Fruit fly (Drosophila melanogaster) whole organism, adult: Measurements from ENCODE around the gene Lk.
A peak's percentile ranks its signal among the peaks of the same experiment; 100 is the strongest.

ENCODE experiments used
- CG12768 ChIP-seq: fragments of 200-800 bp; sonication (Bioruptor generic); optimal IDR thresholded peaks from 2 replicates; lab custom pipeline; 2017; ENCODE audit warnings: missing biosample characterization, missing genetic modification characterization, mild to moderate bottlenecking, moderate library complexity, missing genetic modification reagents
- CG1620 ChIP-seq: fragments of 200-800 bp; sonication (Bioruptor generic); optimal IDR thresholded peaks from 2 replicates; lab custom pipeline; 2016; ENCODE audit warnings: missing biosample characterization, missing genetic modification characterization
- CG33017 ChIP-seq: fragments of 200-800 bp; sonication (Bioruptor generic); optimal IDR thresholded peaks from 2 replicates; lab custom pipeline; 2018; ENCODE audit warnings: missing biosample characterization, mild to moderate bottlenecking, missing genetic modification characterization, moderate library complexity
- CG5204 ChIP-seq: fragments of 200-800 bp; sonication (Bioruptor generic); optimal IDR thresholded peaks from 2 replicates; lab custom pipeline; 2016; ENCODE audit warnings: missing biosample characterization, missing genetic modification characterization
- CG7101 ChIP-seq: fragments of 200-800 bp; sonication (Bioruptor generic); optimal IDR thresholded peaks from 2 replicates; lab custom pipeline; 2018; ENCODE audit warnings: missing biosample characterization, mild to moderate bottlenecking, missing genetic modification characterization, moderate library complexity
- kay ChIP-seq: fragments of 200-800 bp; sonication (Bioruptor generic); peaks from one replicate; lab custom pipeline; 2016; ENCODE audit warnings: missing biosample characterization, missing genetic modification characterization, borderline replicate concordance
- pad ChIP-seq: fragments of 200-800 bp; sonication (Bioruptor generic); optimal IDR thresholded peaks from 3 replicates; lab custom pipeline; 2017; ENCODE audit warnings: missing biosample characterization, missing genetic modification characterization, mild to moderate bottlenecking, moderate library complexity, missing genetic modification reagents

DNA sequence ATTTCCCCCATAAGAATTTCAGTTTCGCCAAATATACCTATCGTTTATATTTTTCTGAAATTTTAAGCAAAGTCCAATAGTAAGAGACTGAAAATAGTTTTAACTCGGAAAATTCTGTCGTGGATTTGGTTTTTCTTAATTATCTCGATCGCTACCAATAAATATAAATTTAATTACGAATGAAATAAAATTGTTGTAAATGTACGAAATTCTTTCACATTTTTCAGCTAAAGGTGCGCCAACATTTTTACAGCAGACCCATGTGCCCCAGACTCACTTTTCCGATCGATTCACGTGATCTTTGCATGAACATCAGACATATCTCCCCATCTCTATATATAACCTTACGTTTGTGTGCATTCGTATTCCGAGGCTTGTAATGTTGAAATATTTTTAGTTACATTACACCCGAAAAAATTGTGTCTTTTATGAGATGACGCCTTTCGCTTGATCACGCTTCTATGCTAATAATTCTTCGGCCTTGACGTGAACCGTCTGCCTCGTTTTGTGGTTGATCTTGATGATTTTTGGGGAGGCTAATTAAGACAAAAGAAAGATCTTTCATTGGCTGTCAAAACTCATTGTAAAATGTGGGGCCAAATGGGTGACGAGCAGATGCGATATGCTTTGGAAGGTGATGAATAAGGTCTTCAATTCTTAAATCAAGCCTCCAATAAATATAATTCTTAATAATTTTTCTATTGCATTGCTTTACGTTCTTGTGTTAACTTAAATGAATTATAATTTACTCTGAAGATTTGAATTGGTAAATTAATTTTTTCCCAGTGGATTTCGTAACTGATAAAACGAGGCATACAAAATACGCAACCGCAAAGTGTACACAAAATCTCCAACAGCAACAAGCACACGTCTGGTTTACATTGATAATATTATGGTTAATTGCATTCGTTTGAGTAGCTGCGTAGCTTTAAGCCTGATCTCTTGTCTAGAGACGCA is 15.3 kb downstream of the Lk start:
- TF ChIP-seq CG7101 (tag; lab: Kevin White, UChicago) (no peak), CG12768 (GFP tag; lab: Kevin White, UChicago) (no peak), kay (GFP tag; lab: Kevin White, UChicago) (peak; percentile 75), pad (GFP tag; lab: Kevin White, UChicago) (no peak), CG5204 (GFP tag; lab: Kevin White, UChicago) (peak; percentile 26), CG1620 (no peak), CG33017 (tag; lab: Kevin White, UChicago) (no peak)
